Worm (Caenorhabditis elegans): ENCODE measurements around the gene F40G9.7.
"Not testable (repeated sequence)": the region's sequence is repeated elsewhere in the genome, so short reads cannot be mapped to it uniquely, and the experiment has no call there.

Gene F40G9.7

DNA sequence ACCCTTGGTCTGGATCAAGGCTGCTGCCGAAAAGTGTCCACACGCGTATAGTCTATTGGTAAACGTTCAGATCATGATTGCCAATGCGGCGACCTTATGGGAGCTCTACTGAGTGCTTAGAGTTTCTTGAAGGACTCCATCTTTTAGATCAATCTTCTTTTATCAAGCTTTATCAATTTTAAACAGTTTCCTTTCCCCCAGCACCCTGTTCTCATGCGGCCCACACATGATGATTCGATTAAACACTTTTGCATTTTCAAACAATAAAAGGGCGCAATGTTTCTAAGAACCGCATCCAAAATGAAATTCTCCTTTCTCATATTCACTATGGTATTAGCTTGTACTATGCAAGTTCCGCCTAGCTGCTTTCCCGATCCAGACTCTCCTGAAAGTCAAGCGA is at the start of gene F40G9.7:
TSS of gene F40G9.7 (plus strand) at position 301 of the 400 bp plus-strand sequence.
- TF ChIP-seq ceh-83 (GFP tag; optimal IDR thresholded peaks at IDR 0.05) = no peak
- TF ChIP-seq tbx-8 (GFP tag; optimal IDR thresholded peaks at IDR 0.05) = no peak
- no peak for TF ChIP-seq sptf-1 (tag; optimal IDR thresholded peaks at IDR 0.05)
- no peak for TF ChIP-seq zip-8 (tag; optimal IDR thresholded peaks at IDR 0.05)
- TF ChIP-seq hlh-1 (tag; optimal IDR thresholded peaks at IDR 0.05) = no peak
- TF ChIP-seq ces-1 (GFP tag; optimal IDR thresholded peaks at IDR 0.05) = no peak
- no peak for TF ChIP-seq unc-62 (GFP tag; optimal IDR thresholded peaks at IDR 0.05)
- TF ChIP-seq mep-1 (tag; optimal IDR thresholded peaks at IDR 0.05) = no peak
- no peak for TF ChIP-seq lin-13 (tag; optimal IDR thresholded peaks at IDR 0.05)
- TF ChIP-seq pha-4 (tag; optimal IDR thresholded peaks at IDR 0.05) = no peak
- TF ChIP-seq blmp-1 (tag; optimal IDR thresholded peaks at IDR 0.05) = no peak
- no peak for TF ChIP-seq elt-1 (tag; optimal IDR thresholded peaks at IDR 0.05; ENCODE audit: borderline replicate concordance, insufficient read depth)
- TF ChIP-seq bed-3 (GFP tag; optimal IDR thresholded peaks at IDR 0.05) = no peak
- TF ChIP-seq unc-39 (tag; optimal IDR thresholded peaks at IDR 0.05) = no peak
- no peak for TF ChIP-seq mab-5 (tag; optimal IDR thresholded peaks at IDR 0.05)
- TF ChIP-seq elt-3 (tag; optimal IDR thresholded peaks at IDR 0.05) = no peak
- TF ChIP-seq mls-2 (tag; optimal IDR thresholded peaks at IDR 0.05) = no peak

DNA sequence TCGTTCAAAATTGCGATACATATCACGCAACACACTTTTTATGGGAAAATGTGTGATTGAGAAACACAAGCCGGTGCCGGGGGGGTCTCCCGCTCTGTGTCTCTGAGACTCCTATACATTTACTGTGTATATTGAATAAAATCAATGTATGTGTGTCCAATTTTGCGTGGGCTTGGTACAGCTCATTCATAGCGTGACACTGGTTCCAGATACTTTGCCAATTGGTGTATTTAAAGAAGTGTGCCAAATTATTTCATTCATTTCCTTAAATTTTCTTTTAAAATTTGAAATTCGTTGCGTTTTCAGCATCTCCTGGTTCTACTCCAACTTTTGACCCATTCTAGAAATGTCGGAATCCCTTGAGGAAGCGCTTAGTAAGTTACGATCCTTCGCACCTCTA is 48.3 kb upstream of the F40G9.7 start, which contains the start of gene C29F9.5:
TSS of gene C29F9.5 (plus strand) at position 301 of the 400 bp plus-strand sequence.
- TF ChIP-seq unc-120 (tag; optimal IDR thresholded peaks at IDR 0.05; ENCODE audit: poor library complexity, severe bottlenecking) (no peak), sptf-1 (tag; optimal IDR thresholded peaks at IDR 0.05) (no peak), ceh-43 (GFP tag; optimal IDR thresholded peaks at IDR 0.05) (no peak), nhr-76 (tag; optimal IDR thresholded peaks at IDR 0.05) (no peak), drap-1 (GFP tag; optimal IDR thresholded peaks at IDR 0.05) (no peak), mab-5 (tag; optimal IDR thresholded peaks at IDR 0.05) (no peak), blmp-1 (tag; optimal IDR thresholded peaks at IDR 0.05) (no peak)

DNA sequence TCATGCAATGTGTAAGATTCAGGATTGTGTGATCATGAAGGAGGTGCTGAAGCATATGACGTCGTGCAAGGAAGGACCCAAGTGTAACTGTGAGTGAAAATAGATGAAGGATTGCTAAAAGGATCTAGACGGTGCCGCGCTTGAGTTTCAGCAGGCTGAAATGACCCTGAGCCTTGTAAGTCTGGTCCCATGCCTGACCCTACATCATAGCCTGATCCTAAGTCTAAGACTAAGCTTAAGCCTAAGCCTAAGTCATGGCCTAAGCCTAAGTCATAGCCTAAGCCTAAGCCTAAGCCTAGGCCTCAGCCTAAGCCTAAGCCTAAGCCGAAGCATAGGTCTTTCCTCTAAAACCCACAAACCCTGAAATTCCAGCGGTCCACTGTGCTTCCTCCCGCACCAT is 47.6 kb upstream of the F40G9.7 start:
- TF ChIP-seq pha-4 (tag; optimal IDR thresholded peaks at IDR 0.05) (no peak), sptf-1 (tag; optimal IDR thresholded peaks at IDR 0.05) (no peak), nhr-28 (tag; optimal IDR thresholded peaks at IDR 0.05) (no peak), ceh-39 (tag; optimal IDR thresholded peaks at IDR 0.05) (no peak), cnd-1 (tag; optimal IDR thresholded peaks at IDR 0.05) (no peak), nhr-2 (tag; optimal IDR thresholded peaks at IDR 0.05) (no peak), mep-1 (tag; optimal IDR thresholded peaks at IDR 0.05) (no peak), lin-13 (tag; optimal IDR thresholded peaks at IDR 0.05) (no peak), M03D4.4 (tag; optimal IDR thresholded peaks at IDR 0.05) (no peak), nhr-76 (tag; optimal IDR thresholded peaks at IDR 0.05) (no peak)

DNA sequence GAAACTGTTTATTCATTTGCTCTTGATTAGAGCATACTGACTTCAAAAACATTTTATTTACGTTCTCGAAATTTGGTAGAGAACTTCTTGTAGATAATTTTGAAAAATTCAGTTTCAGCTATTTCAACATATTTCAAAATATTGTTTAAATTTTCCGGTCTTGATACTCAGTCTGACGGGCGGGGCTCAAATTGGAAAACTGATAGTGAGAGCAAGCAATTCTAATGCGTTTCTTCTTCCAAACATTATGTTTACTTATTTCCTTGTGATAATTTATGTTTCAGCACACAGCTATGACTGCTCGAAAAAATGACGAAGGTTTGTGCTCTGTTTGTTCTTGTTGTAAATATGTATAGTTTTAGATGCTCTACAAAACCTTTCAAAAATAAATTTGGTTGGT is 45.3 kb upstream of the F40G9.7 start, which contains the start of gene pals-24:
TSS of gene pals-24 (plus strand) at position 237 of the 400 bp plus-strand sequence.
- no peak for TF ChIP-seq tbx-8 (GFP tag; optimal IDR thresholded peaks at IDR 0.05)

DNA sequence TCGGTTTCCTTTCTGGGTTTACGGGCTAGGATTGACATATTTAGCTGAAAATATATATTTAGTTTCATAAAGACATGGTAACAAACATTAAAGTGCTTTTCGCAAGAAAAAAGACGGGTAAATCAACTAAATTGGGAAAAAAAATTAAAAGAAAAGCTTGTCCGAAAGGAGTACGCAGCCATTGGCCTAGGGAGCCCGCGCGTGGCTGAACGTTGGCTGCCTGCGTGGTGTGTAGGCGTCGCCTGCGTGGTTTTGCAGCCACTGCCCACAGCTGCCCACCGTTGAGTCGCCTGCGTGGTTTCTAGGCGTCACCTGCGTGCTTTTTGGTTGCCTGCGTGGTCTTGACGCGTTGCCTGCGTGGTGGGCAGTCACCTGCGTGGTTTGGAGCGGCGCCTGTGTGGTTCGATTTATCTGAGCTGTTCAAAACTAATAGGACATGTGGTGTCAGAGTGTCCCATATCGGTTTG is 43.5 kb upstream of the F40G9.7 start, which contains the start of gene C29F9.12:
TSS of gene C29F9.12 (minus strand) at position 51 of the 467 bp plus-strand sequence.
- not testable (repeated sequence) for TF ChIP-seq pha-4 (tag; optimal IDR thresholded peaks at IDR 0.05); ham-2 (GFP tag; optimal IDR thresholded peaks at IDR 0.05); elt-3 (tag; optimal IDR thresholded peaks at IDR 0.05)

DNA sequence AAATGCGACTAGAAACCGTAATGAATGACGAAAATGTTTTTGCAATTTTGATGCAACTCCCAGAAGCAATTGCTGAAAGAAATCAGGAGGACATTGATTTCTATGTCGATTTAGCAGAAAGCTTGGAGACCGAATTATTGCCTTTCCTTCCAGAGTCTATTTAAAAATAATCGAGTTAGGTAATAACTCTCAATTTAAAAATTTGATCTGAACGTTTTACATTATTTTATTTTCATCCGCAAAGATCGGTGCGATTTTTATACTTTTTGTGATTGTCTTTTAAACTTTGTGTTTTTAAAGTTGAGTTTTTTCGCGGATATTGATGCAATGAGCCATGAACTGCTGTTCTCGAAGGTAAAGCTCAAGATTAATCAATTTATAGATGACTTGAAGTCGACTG is 41.0 kb upstream of the F40G9.7 start, which contains the start of gene pals-23:
TSS of gene pals-23 (plus strand) at position 301 of the 400 bp plus-strand sequence.
- TF ChIP-seq nhr-76 (tag; optimal IDR thresholded peaks at IDR 0.05) = no peak
- TF ChIP-seq lin-13 (tag; optimal IDR thresholded peaks at IDR 0.05) = no peak
- TF ChIP-seq ces-1 (GFP tag; optimal IDR thresholded peaks at IDR 0.05) = no peak
- TF ChIP-seq ceh-43 (GFP tag; optimal IDR thresholded peaks at IDR 0.05) = no peak

DNA sequence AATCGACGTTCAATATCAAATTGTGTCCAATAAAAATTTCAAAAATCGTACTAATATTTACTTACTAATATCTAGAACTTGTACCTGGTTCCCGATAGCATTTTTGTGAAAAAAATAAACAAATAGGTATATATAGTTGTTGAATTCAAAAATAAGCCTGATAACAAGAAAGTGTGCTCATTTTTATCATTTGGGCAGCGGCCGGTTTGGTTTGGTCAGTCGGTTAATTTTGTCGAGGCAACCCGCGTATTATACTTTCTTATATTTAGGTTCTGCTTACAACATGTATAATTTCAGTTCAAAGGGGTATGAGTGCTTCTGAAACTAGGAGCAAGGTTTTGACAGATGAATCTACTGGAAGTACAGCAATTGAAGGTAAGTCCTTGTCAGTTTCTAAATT is 34.8 kb upstream of the F40G9.7 start, which contains the start of the genes nhr-280 and C29F9.2:
TSS of gene nhr-280 (minus strand) at position 101 of the 400 bp plus-strand sequence.
TSS of gene C29F9.2 (plus strand) at position 298 of the 400 bp plus-strand sequence.
- TF ChIP-seq drap-1 (GFP tag; optimal IDR thresholded peaks at IDR 0.05) = no peak

All from whole organism, mixed stage, embryonic.